Worm (Caenorhabditis elegans): ENCODE results near the gene fbxa-100.

fbxa-100 gene

ce11 chrV:16058872-16059271 is 3.0 kb downstream of the fbxa-100 start, which contains the start of gene F14H3.6:
Gene F14H3.6 (minus strand): TSS chrV:16058893.
- TF ChIP-seq hmbx-1 (tag; optimal IDR thresholded peaks at IDR 0.05) (no peak), flt-1 (GFP tag; IDR thresholded peaks at IDR 0.05) (no peak), sea-1 (GFP tag; conservative IDR thresholded peaks at IDR 0.05) (no peak), ceh-36 (tag; optimal IDR thresholded peaks at IDR 0.05) (no peak), hmg-4 (GFP tag; optimal IDR thresholded peaks at IDR 0.05) (no peak), aly-1 (tag; optimal IDR thresholded peaks at IDR 0.05) (no peak), ceh-13 (GFP tag; optimal IDR thresholded peaks at IDR 0.05) (no peak), scrt-1 (GFP tag; IDR thresholded peaks at IDR 0.05) (no peak), tra-4 (tag; optimal IDR thresholded peaks at IDR 0.05) (no peak), hnd-1 (tag; optimal IDR thresholded peaks at IDR 0.05) (no peak), B0310.2 (tag; optimal IDR thresholded peaks at IDR 0.05) (no peak), ama-1 (optimal IDR thresholded peaks at IDR 0.05) (no peak), tbx-11 (GFP tag; IDR thresholded peaks at IDR 0.05) (no peak), F13C5.2 (tag; optimal IDR thresholded peaks at IDR 0.05) (no peak), pes-1 (GFP tag; IDR thresholded peaks at IDR 0.05) (no peak), ets-7 (tag; optimal IDR thresholded peaks at IDR 0.05) (no peak)

- no peak for TF ChIP-seq hnd-1 (tag; optimal IDR thresholded peaks at IDR 0.05)
- no peak for TF ChIP-seq F13C5.2 (tag; optimal IDR thresholded peaks at IDR 0.05)
- no peak for TF ChIP-seq tbx-37 (GFP tag; conservative IDR thresholded peaks at IDR 0.05)
- TF ChIP-seq tra-4 (tag; optimal IDR thresholded peaks at IDR 0.05) = no peak
- TF ChIP-seq ceh-36 (tag; optimal IDR thresholded peaks at IDR 0.05) = no peak
- no peak for TF ChIP-seq ets-7 (tag; optimal IDR thresholded peaks at IDR 0.05)
- no peak for TF ChIP-seq ama-1 (optimal IDR thresholded peaks at IDR 0.05)
- no peak for TF ChIP-seq sea-1 (GFP tag; conservative IDR thresholded peaks at IDR 0.05)
- TF ChIP-seq pes-1 (GFP tag; IDR thresholded peaks at IDR 0.05) = no peak
- TF ChIP-seq B0310.2 (tag; optimal IDR thresholded peaks at IDR 0.05) = no peak
- no peak for TF ChIP-seq aly-1 (tag; optimal IDR thresholded peaks at IDR 0.05)
- TF ChIP-seq flt-1 (GFP tag; IDR thresholded peaks at IDR 0.05) = no peak
- no peak for TF ChIP-seq hmg-4 (GFP tag; optimal IDR thresholded peaks at IDR 0.05)
- no peak for TF ChIP-seq tbx-11 (GFP tag; IDR thresholded peaks at IDR 0.05)
- no peak for TF ChIP-seq hmbx-1 (tag; optimal IDR thresholded peaks at IDR 0.05)
Measured at ce11 chrV:16057010-16057463, 4.9 kb downstream of the fbxa-100 start, which contains the start of gene F14H3.5. Gene F14H3.5 (minus strand): TSS chrV:16057060.

ce11 chrV:16055031-16055430 is 6.9 kb downstream of the fbxa-100 start, which contains the start of gene F14H3.4:
Gene F14H3.4 (minus strand): TSS chrV:16055072.
- TF ChIP-seq pes-1 (GFP tag; IDR thresholded peaks at IDR 0.05) (no peak), tbx-37 (GFP tag; conservative IDR thresholded peaks at IDR 0.05) (no peak), B0310.2 (tag; optimal IDR thresholded peaks at IDR 0.05) (no peak), hmg-4 (GFP tag; optimal IDR thresholded peaks at IDR 0.05) (no peak), ama-1 (optimal IDR thresholded peaks at IDR 0.05) (no peak), scrt-1 (GFP tag; IDR thresholded peaks at IDR 0.05) (no peak), hnd-1 (tag; optimal IDR thresholded peaks at IDR 0.05) (no peak), ceh-13 (GFP tag; optimal IDR thresholded peaks at IDR 0.05) (no peak), aly-1 (tag; optimal IDR thresholded peaks at IDR 0.05) (no peak), sea-1 (GFP tag; conservative IDR thresholded peaks at IDR 0.05) (no peak), ets-7 (tag; optimal IDR thresholded peaks at IDR 0.05) (no peak), tra-4 (tag; optimal IDR thresholded peaks at IDR 0.05) (no peak)

- TF ChIP-seq B0310.2 (tag; optimal IDR thresholded peaks at IDR 0.05) (no peak), scrt-1 (GFP tag; IDR thresholded peaks at IDR 0.05) (no peak)
Measured at ce11 chrV:16053373-16053772, 8.5 kb downstream of the fbxa-100 start, which contains the start of gene F14H3.3. Gene F14H3.3 (minus strand): TSS chrV:16053473.

DNA sequence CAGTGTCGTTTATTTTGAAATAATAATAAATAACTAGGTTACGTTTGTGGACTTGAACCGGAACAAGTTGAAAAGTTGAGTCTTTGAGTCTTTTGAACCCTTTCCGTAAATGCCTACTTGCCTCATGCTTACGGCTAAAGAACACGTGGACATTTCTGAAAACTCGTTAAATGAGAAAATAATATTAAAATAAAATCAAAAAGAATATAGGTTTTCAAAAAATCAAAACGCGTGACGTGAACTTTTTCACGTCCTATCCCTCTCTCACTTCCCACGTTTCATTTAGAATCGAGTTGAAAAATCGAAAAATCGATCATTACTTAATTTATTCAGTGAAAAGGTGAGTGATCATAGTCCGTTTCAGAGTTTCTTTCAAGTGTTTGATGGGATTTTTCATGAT is 12.7 kb downstream of the fbxa-100 start, which contains the start of gene best-12:
Gene best-12 (plus strand): TSS at position 301 of the 400 bp plus-strand sequence.
- TF ChIP-seq hmbx-1 (tag; optimal IDR thresholded peaks at IDR 0.05) = no peak
- TF ChIP-seq sea-1 (GFP tag; conservative IDR thresholded peaks at IDR 0.05) = no peak
- no peak for TF ChIP-seq F13C5.2 (tag; optimal IDR thresholded peaks at IDR 0.05)
- TF ChIP-seq tbx-37 (GFP tag; conservative IDR thresholded peaks at IDR 0.05) = no peak
- no peak for TF ChIP-seq aly-1 (tag; optimal IDR thresholded peaks at IDR 0.05)
- TF ChIP-seq hnd-1 (tag; optimal IDR thresholded peaks at IDR 0.05) = no peak
- TF ChIP-seq ama-1 (optimal IDR thresholded peaks at IDR 0.05) = no peak
- TF ChIP-seq B0310.2 (tag; optimal IDR thresholded peaks at IDR 0.05) = no peak
- no peak for TF ChIP-seq ceh-13 (GFP tag; optimal IDR thresholded peaks at IDR 0.05)
- no peak for TF ChIP-seq tbx-11 (GFP tag; IDR thresholded peaks at IDR 0.05)
- TF ChIP-seq hmg-4 (GFP tag; optimal IDR thresholded peaks at IDR 0.05) = no peak
- TF ChIP-seq ets-7 (tag; optimal IDR thresholded peaks at IDR 0.05) = no peak
- TF ChIP-seq scrt-1 (GFP tag; IDR thresholded peaks at IDR 0.05) = no peak
- no peak for TF ChIP-seq tra-4 (tag; optimal IDR thresholded peaks at IDR 0.05)
- TF ChIP-seq ceh-36 (tag; optimal IDR thresholded peaks at IDR 0.05) = no peak
- TF ChIP-seq flt-1 (GFP tag; IDR thresholded peaks at IDR 0.05) = no peak
- no peak for TF ChIP-seq pes-1 (GFP tag; IDR thresholded peaks at IDR 0.05)

DNA sequence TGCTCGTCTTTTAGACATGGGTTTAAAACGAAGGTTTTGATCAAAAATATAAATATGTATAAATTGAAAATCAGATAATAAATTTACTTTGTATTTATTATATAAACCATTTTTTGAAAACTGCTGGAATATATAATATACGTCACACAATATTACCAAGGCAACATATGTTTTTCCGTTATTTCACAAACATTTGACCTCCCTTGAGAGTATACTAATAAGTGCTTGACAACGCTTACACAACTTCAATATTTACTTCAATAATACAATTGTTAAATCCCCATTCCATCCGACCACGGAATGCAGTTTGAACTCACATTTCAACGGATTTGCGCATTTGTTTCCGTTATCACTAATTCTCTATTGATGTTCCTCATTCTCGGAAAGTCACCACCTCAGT is 14.4 kb downstream of the fbxa-100 start, which contains the start of gene str-198:
Gene str-198 (plus strand): TSS at position 301 of the 400 bp plus-strand sequence.
- TF ChIP-seq ama-1 (optimal IDR thresholded peaks at IDR 0.05) (no peak), B0310.2 (tag; optimal IDR thresholded peaks at IDR 0.05) (no peak), sea-1 (GFP tag; conservative IDR thresholded peaks at IDR 0.05) (no peak), hmbx-1 (tag; optimal IDR thresholded peaks at IDR 0.05) (no peak), tbx-11 (GFP tag; IDR thresholded peaks at IDR 0.05) (no peak), ets-7 (tag; optimal IDR thresholded peaks at IDR 0.05) (no peak), hmg-4 (GFP tag; optimal IDR thresholded peaks at IDR 0.05) (no peak), F13C5.2 (tag; optimal IDR thresholded peaks at IDR 0.05) (no peak), scrt-1 (GFP tag; IDR thresholded peaks at IDR 0.05) (no peak), hnd-1 (tag; optimal IDR thresholded peaks at IDR 0.05) (no peak), tbx-37 (GFP tag; conservative IDR thresholded peaks at IDR 0.05) (no peak), ceh-36 (tag; optimal IDR thresholded peaks at IDR 0.05) (no peak), pes-1 (GFP tag; IDR thresholded peaks at IDR 0.05) (no peak), flt-1 (GFP tag; IDR thresholded peaks at IDR 0.05) (no peak), ceh-13 (GFP tag; optimal IDR thresholded peaks at IDR 0.05) (no peak), tra-4 (tag; optimal IDR thresholded peaks at IDR 0.05) (no peak), aly-1 (tag; optimal IDR thresholded peaks at IDR 0.05) (no peak)

DNA sequence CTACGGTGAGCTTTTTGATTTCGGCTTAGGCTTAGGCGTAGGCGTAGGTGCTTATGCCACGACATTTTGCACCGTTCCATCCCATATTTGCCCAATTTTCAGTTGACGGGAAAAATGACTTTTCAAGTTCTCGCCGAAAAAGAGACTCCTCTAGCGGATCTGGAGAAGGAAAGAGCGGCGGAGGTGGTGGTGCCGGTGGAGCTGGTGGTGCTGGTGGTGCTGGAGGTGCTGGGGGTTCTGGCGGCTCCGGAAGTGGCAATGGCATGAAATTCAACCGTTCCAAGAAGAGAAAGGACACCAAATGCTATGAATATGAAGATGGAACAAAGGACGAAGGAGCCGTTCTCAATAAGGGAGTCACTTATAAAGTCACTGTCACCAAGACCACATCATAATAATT is 14.8 kb downstream of the fbxa-100 start:
- TF ChIP-seq B0310.2 (tag; optimal IDR thresholded peaks at IDR 0.05) (no peak), tbx-11 (GFP tag; IDR thresholded peaks at IDR 0.05) (0 out of 2 replicates have a peak, but pooled peaks have one; percentile 7), tbx-37 (GFP tag; conservative IDR thresholded peaks at IDR 0.05) (no peak)

All from whole organism, early embryonic.